Worm (Caenorhabditis elegans) whole organism, late embryonic: ENCODE results near the gene Y16B4A.2.

Experiments
- Y22D7AL.16 ChIP-seq: sonication (generic microtip); optimal IDR thresholded peaks from 2 replicates; lab custom pipeline; 2016; ENCODE audit warnings: missing genetic modification characterization, missing compliant biosample characterization
- ama-1 ChIP-seq: fragments of 150-350 bp; optimal IDR thresholded peaks from 2 replicates; lab custom pipeline; 2014
- ceh-24 ChIP-seq: sonication (generic microtip); optimal IDR thresholded peaks from 2 replicates; lab custom pipeline; 2016; ENCODE audit warnings: mild to moderate bottlenecking, missing genetic modification characterization, missing compliant biosample characterization
- ceh-34 ChIP-seq: sonication (generic microtip); optimal IDR thresholded peaks from 2 replicates; lab custom pipeline; 2016; ENCODE audit warnings: mild to moderate bottlenecking, missing genetic modification characterization, missing compliant biosample characterization
- nhr-11 ChIP-seq: fragments of 150-350 bp; optimal IDR thresholded peaks from 2 replicates; lab custom pipeline; 2014; ENCODE audit warnings: missing biosample characterization, missing genetic modification characterization

ce11 chrX:14794170-14794569, 22.5 kb upstream of the Y16B4A.2 start:
- no peak for TF ChIP-seq ceh-24 (tag; lab: Kevin White, UChicago)
- TF ChIP-seq ama-1 (lab: Kevin White, UChicago), result no peak
- TF ChIP-seq ceh-34 (tag; lab: Kevin White, UChicago), result no peak
- no peak for TF ChIP-seq Y22D7AL.16 (tag; lab: Kevin White, UChicago)
- TF ChIP-seq nhr-11 (tag; lab: Kevin White, UChicago), result no peak
